Worm (Caenorhabditis elegans) whole organism, L4/young adult: ENCODE results near the gene ZK84.4.

ENCODE experiments used
- W03F9.2 ChIP-seq: fragments of 150-350 bp; optimal IDR thresholded peaks from 2 replicates; lab custom pipeline; 2014; ENCODE audit warnings: missing biosample characterization, missing genetic modification characterization
- him-1 ChIP-seq: sonication (generic microtip); optimal IDR thresholded peaks from 2 replicates; lab custom pipeline; 2016; ENCODE audit warnings: missing genotype, missing genetic modification reagents, missing genetic modification characterization, missing compliant biosample characterization

DNA sequence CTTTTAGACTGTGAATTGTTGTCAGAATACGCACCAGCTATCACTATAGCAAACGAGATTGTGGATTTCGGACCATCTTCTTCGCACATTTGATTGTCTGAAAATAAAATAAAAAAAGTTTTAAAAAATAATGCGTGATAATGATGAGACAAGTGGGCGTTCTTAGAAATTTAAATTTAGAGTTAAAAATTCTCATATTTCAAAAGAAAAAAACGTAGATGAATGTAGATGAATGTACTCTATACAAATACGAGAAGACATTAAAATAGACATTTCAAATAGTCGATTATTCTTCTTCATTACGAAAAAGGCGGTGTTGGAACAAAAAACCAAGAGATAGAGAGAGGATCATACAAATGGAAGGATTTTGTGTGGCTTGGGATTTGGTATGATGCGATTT, 33.9 kb downstream of the ZK84.4 start, which contains the start of gene B0034.5:
- no peak for TF ChIP-seq him-1 (tag; lab: Kevin White, UChicago)
- TF ChIP-seq W03F9.2 (tag; lab: Kevin White, UChicago): no peak
